Worm (Caenorhabditis elegans): ENCODE measurements around the gene srz-9.

- TF ChIP-seq pag-3 (tag; optimal IDR thresholded peaks at IDR 0.05; ENCODE audit: borderline replicate concordance, insufficient read depth) (no peak), nhr-11 (tag; optimal IDR thresholded peaks at IDR 0.05) (no peak), snpc-4 (tag; optimal IDR thresholded peaks at IDR 0.05) (no peak), ceh-82 (tag; optimal IDR thresholded peaks at IDR 0.05) (no peak), ztf-4 (tag; optimal IDR thresholded peaks at IDR 0.05) (no peak), elt-2 (tag; optimal IDR thresholded peaks at IDR 0.05) (peak; percentile 8)
These were observed 10.0 kb downstream of the srz-9 start, which contains the start of gene fbxa-29 for ce11 chrIII:1273655-1274328.

Measured in whole organism, L1 larva.